Fruit fly (Drosophila melanogaster) whole organism, embryonic: ENCODE results near the gene Zn72D.

Experiments used
- ATbp ChIP-seq: fragments of 200-800 bp; sonication (Bioruptor generic); optimal IDR thresholded peaks from 2 replicates; lab custom pipeline; 2017; ENCODE audit warnings: missing biosample characterization, mild to moderate bottlenecking, missing genetic modification characterization, missing genetic modification reagents
- CG10431 ChIP-seq: fragments of 200-800 bp; sonication (Bioruptor generic); optimal IDR thresholded peaks from 3 replicates; lab custom pipeline; 2018; ENCODE audit warnings: missing biosample characterization, mild to moderate bottlenecking, missing genetic modification characterization
- CG10654 ChIP-seq: fragments of 200-800 bp; sonication (Bioruptor generic); optimal IDR thresholded peaks from 2 replicates; lab custom pipeline; 2016; ENCODE audit warnings: missing biosample characterization, missing genetic modification characterization
- CG10959 ChIP-seq: fragments of 200-800 bp; sonication (Bioruptor generic); IDR thresholded peaks from 2 replicates; pipeline ENCODE4 v1.3.6; 2022; ENCODE audit warnings: missing biosample characterization, missing genetic modification characterization
- CG11093 ChIP-seq: fragments of 200-800 bp; sonication (Bioruptor generic); IDR thresholded peaks from 3 replicates; pipeline ENCODE4 v1.3.6; 2022; ENCODE audit warnings: missing biosample characterization, missing genetic modification characterization
- CG11695 ChIP-seq: fragments of 200-800 bp; sonication (Bioruptor generic); IDR thresholded peaks from 3 replicates; pipeline ENCODE4 v1.3.6; 2022; ENCODE audit warnings: missing biosample characterization, missing genetic modification characterization
- CG12104 ChIP-seq: fragments of 200-800 bp; sonication (Bioruptor generic); optimal IDR thresholded peaks from 3 replicates; lab custom pipeline; 2016; ENCODE audit warnings: missing biosample characterization, missing genetic modification characterization
- CG1233 ChIP-seq: fragments of 200-800 bp; sonication (Bioruptor generic); optimal IDR thresholded peaks from 4 replicates; lab custom pipeline; 2018; ENCODE audit warnings: missing biosample characterization, mild to moderate bottlenecking, missing genetic modification characterization
- CG13287 ChIP-seq: fragments of 200-800 bp; sonication (Bioruptor generic); IDR thresholded peaks from 2 replicates; pipeline ENCODE4 v1.3.6; 2022; ENCODE audit warnings: missing biosample characterization, missing genetic modification characterization; ENCODE audit not compliant: partially characterized antibody
- CG13775 ChIP-seq: fragments of 200-800 bp; sonication (Bioruptor generic); optimal IDR thresholded peaks from 3 replicates; lab custom pipeline; 2017; ENCODE audit warnings: missing biosample characterization, mild to moderate bottlenecking, missing genetic modification characterization
- CG14860 ChIP-seq: fragments of 200-800 bp; sonication (Bioruptor generic); IDR thresholded peaks from 3 replicates; pipeline ENCODE4 v1.3.6; 2022; ENCODE audit warnings: missing biosample characterization, missing genetic modification characterization; ENCODE audit not compliant: partially characterized antibody
- CG15514 ChIP-seq: fragments of 200-800 bp; sonication (Bioruptor generic); optimal IDR thresholded peaks from 3 replicates; lab custom pipeline; 2017; ENCODE audit warnings: missing biosample characterization, missing genetic modification characterization, mild to moderate bottlenecking, moderate library complexity, missing genetic modification reagents
- CG17802 ChIP-seq: fragments of 200-800 bp; sonication (Bioruptor generic); optimal IDR thresholded peaks from 2 replicates; lab custom pipeline; 2018; ENCODE audit warnings: missing biosample characterization, mild to moderate bottlenecking, missing genetic modification characterization, moderate library complexity
- CG2116 ChIP-seq: fragments of 200-800 bp; sonication (Bioruptor generic); optimal IDR thresholded peaks from 3 replicates; lab custom pipeline; 2018; ENCODE audit warnings: missing biosample characterization, mild to moderate bottlenecking, missing genetic modification characterization
- CG2712 ChIP-seq: fragments of 200-800 bp; optimal IDR thresholded peaks from 3 replicates; lab custom pipeline; 2019; ENCODE audit warnings: missing biosample characterization, mild to moderate bottlenecking, missing genetic modification characterization, moderate library complexity
- CG2889 ChIP-seq: fragments of 200-800 bp; sonication (Bioruptor generic); IDR thresholded peaks from 3 replicates; pipeline ENCODE4 v1.3.6; 2022; ENCODE audit warnings: missing biosample characterization, missing genetic modification characterization
- CG32772 ChIP-seq: fragments of 200-800 bp; sonication (Bioruptor generic); IDR thresholded peaks from 2 replicates; pipeline ENCODE4 v1.3.6; 2022; ENCODE audit warnings: missing biosample characterization, missing genetic modification characterization
- CG3281 ChIP-seq: fragments of 200-800 bp; sonication (Bioruptor generic); optimal IDR thresholded peaks from 3 replicates; lab custom pipeline; 2017; ENCODE audit warnings: missing biosample characterization, mild to moderate bottlenecking, missing genetic modification characterization
- CG34376 ChIP-seq: fragments of 200-800 bp; sonication (Bioruptor generic); optimal IDR thresholded peaks from 2 replicates; lab custom pipeline; 2018; ENCODE audit warnings: missing biosample characterization, mild to moderate bottlenecking, missing genetic modification characterization
- CG8765 ChIP-seq: fragments of 200-800 bp; sonication (Bioruptor generic); IDR thresholded peaks from 2 replicates; pipeline ENCODE4 v1.3.6; 2022; ENCODE audit warnings: missing biosample characterization, missing genetic modification characterization
- CG9817 ChIP-seq: fragments of 200-800 bp; sonication (Bioruptor generic); optimal IDR thresholded peaks from 2 replicates; lab custom pipeline; 2018; ENCODE audit warnings: missing biosample characterization, mild to moderate bottlenecking, missing genetic modification characterization, moderate library complexity
- CG9876 ChIP-seq: fragments of 200-800 bp; sonication (Bioruptor generic); optimal IDR thresholded peaks from 2 replicates; lab custom pipeline; 2016; ENCODE audit warnings: missing biosample characterization, missing genetic modification characterization
- CTCF ChIP-seq: fragments of 200-800 bp; sonication (Bioruptor generic); optimal IDR thresholded peaks from 2 replicates; lab custom pipeline; 2017; ENCODE audit warnings: missing biosample characterization, mild to moderate bottlenecking, missing genetic modification characterization, moderate library complexity
- Camta ChIP-seq: fragments of 200-800 bp; sonication (Bioruptor generic); optimal IDR thresholded peaks from 2 replicates; lab custom pipeline; 2016; ENCODE audit warnings: missing biosample characterization, missing genetic modification characterization
- Chrac-16 ChIP-seq: fragments of 200-800 bp; sonication (Bioruptor generic); optimal IDR thresholded peaks from 3 replicates; lab custom pipeline; 2016; ENCODE audit warnings: missing biosample characterization, missing genetic modification characterization
- Doc3 ChIP-seq: fragments of 200-800 bp; sonication (Bioruptor generic); IDR thresholded peaks from 3 replicates; pipeline ENCODE4 v1.3.6; 2022; ENCODE audit warnings: missing biosample characterization, missing genetic modification characterization; ENCODE audit not compliant: partially characterized antibody
- HLH54F ChIP-seq: fragments of 200-800 bp; sonication (Bioruptor generic); optimal IDR thresholded peaks from 3 replicates; lab custom pipeline; 2016; ENCODE audit warnings: missing biosample characterization, missing genetic modification characterization
- HLHmδ ChIP-seq: fragments of 200-800 bp; sonication (Bioruptor generic); optimal IDR thresholded peaks from 2 replicates; lab custom pipeline; 2018; ENCODE audit warnings: missing biosample characterization, mild to moderate bottlenecking, missing genetic modification characterization, moderate library complexity
- Kr ChIP-seq: fragments of 200-800 bp; sonication (Bioruptor generic); optimal IDR thresholded peaks from 2 replicates; lab custom pipeline; 2017; ENCODE audit warnings: missing biosample characterization, mild to moderate bottlenecking, missing genetic modification characterization
- Max ChIP-seq: fragments of 200-800 bp; sonication (Bioruptor generic); optimal IDR thresholded peaks from 2 replicates; lab custom pipeline; 2016; ENCODE audit warnings: missing biosample characterization, mild to moderate bottlenecking, missing genetic modification characterization
- Med ChIP-seq: fragments of 200-800 bp; sonication (Bioruptor generic); peaks from one replicate; lab custom pipeline; 2016; ENCODE audit warnings: missing biosample characterization, missing genetic modification characterization, mild to moderate bottlenecking, inconsistent platforms, moderate library complexity
- NC2α ChIP-seq: fragments of 200-800 bp; sonication (Bioruptor generic); optimal IDR thresholded peaks from 2 replicates; lab custom pipeline; 2016; ENCODE audit warnings: missing biosample characterization, missing genetic modification characterization
- PHDP ChIP-seq: fragments of 200-800 bp; sonication (Bioruptor generic); optimal IDR thresholded peaks from 3 replicates; lab custom pipeline; 2018; ENCODE audit warnings: missing biosample characterization, mild to moderate bottlenecking, missing genetic modification characterization, moderate library complexity
- TFAM ChIP-seq: fragments of 200-800 bp; sonication (Bioruptor generic); optimal IDR thresholded peaks from 2 replicates; lab custom pipeline; 2017; ENCODE audit warnings: missing biosample characterization, missing genetic modification characterization, inconsistent platforms
- ci ChIP-seq: fragments of 200-800 bp; sonication (Bioruptor generic); IDR thresholded peaks from 3 replicates; pipeline ENCODE4 v1.3.6; 2022; ENCODE audit warnings: missing biosample characterization, missing genetic modification characterization
- crol ChIP-seq: fragments of 200-800 bp; sonication (Bioruptor generic); IDR thresholded peaks from 2 replicates; pipeline ENCODE4 v1.3.6; 2022; ENCODE audit warnings: missing biosample characterization, missing genetic modification characterization
- dpn ChIP-seq, 2 experiments: fragments of 200-800 bp; sonication (Bioruptor generic); optimal IDR thresholded peaks; 3 replicates each; lab custom pipeline; 2016; ENCODE audit warnings: missing biosample characterization in 2 of 2, missing genetic modification characterization in 2 of 2
- fd96Cb ChIP-seq: fragments of 200-800 bp; sonication (Bioruptor generic); optimal IDR thresholded peaks from 2 replicates; lab custom pipeline; 2018; ENCODE audit warnings: missing biosample characterization, mild to moderate bottlenecking, missing genetic modification characterization, moderate library complexity
- fru ChIP-seq: fragments of >200 bp; optimal IDR thresholded peaks from 2 replicates; lab custom pipeline; 2017
- grn ChIP-seq: fragments of 200-800 bp; sonication (Bioruptor generic); optimal IDR thresholded peaks from 3 replicates; lab custom pipeline; 2017; ENCODE audit warnings: missing biosample characterization, missing genetic modification characterization
- hb ChIP-seq: fragments of 200-800 bp; sonication (Bioruptor generic); IDR thresholded peaks from 3 replicates; pipeline ENCODE4 v1.3.6; 2022; ENCODE audit warnings: missing biosample characterization, missing genetic modification characterization; ENCODE audit not compliant: partially characterized antibody
- jigr1 ChIP-seq: fragments of 200-800 bp; sonication (Bioruptor generic); IDR thresholded peaks from 3 replicates; pipeline ENCODE4 v1.3.6; 2022; ENCODE audit warnings: missing biosample characterization, missing genetic modification characterization
- ken ChIP-seq: fragments of 200-800 bp; sonication (Bioruptor generic); IDR thresholded peaks from 3 replicates; pipeline ENCODE4 v1.3.6; 2022; ENCODE audit warnings: missing biosample characterization, missing genetic modification characterization
- klu ChIP-seq: fragments of 200-800 bp; sonication (Bioruptor generic); IDR thresholded peaks from 2 replicates; pipeline ENCODE4 v1.3.6; 2022; ENCODE audit warnings: missing biosample characterization, missing genetic modification characterization
- lbe ChIP-seq: fragments of 200-800 bp; sonication (Bioruptor generic); optimal IDR thresholded peaks from 2 replicates; lab custom pipeline; 2016; ENCODE audit warnings: missing biosample characterization, mild to moderate bottlenecking, missing genetic modification characterization
- luna ChIP-seq: fragments of 200-800 bp; sonication (Bioruptor generic); optimal IDR thresholded peaks from 2 replicates; lab custom pipeline; 2016; ENCODE audit warnings: missing biosample characterization, missing genetic modification characterization
- ro ChIP-seq: fragments of 200-800 bp; sonication (Bioruptor generic); IDR thresholded peaks from 2 replicates; pipeline ENCODE4 v1.3.6; 2022; ENCODE audit warnings: missing biosample characterization, missing genetic modification characterization
- trh ChIP-seq: fragments of 200-800 bp; sonication (Bioruptor generic); optimal IDR thresholded peaks from 2 replicates; lab custom pipeline; 2016; ENCODE audit warnings: missing biosample characterization, missing genetic modification characterization
- wek ChIP-seq: fragments of 200-800 bp; sonication (Bioruptor generic); optimal IDR thresholded peaks from 3 replicates; lab custom pipeline; 2018; ENCODE audit warnings: missing biosample characterization, mild to moderate bottlenecking, missing genetic modification characterization, moderate library complexity
- zfh1 ChIP-seq: fragments of 200-800 bp; sonication (Bioruptor generic); IDR thresholded peaks from 3 replicates; pipeline ENCODE4 v1.3.6; 2022; ENCODE audit warnings: missing biosample characterization, missing genetic modification characterization

Zn72D gene

dm6 chr3L:16113607-16114337 lies 1.3 kb upstream of the Zn72D start (continued):
- TF ChIP-seq CG9817 (peak; percentile 79), crol (GFP tag; lab: Robert Waterston, UW) (no peak), CG10959 (GFP tag; lab: Robert Waterston, UW) (0 out of 2 replicates have a peak, but pooled peaks have one; percentile 29), Kr (no peak), HLH54F (GFP tag; lab: Kevin White, UChicago) (peak; percentile 91), CG34376 (peak; percentile 88), CG8765 (GFP tag; lab: Robert Waterston, UW) (peak; percentile 54), fru (lab: Kevin White, UChicago) (no peak), ken (GFP tag; lab: Robert Waterston, UW) (peak; percentile 87), ci (GFP tag; lab: Robert Waterston, UW) (peak; percentile 87), Doc3 (GFP tag; lab: Robert Waterston, UW) (peak; percentile 48; the same call in 1 of the 3 replicates), CG3281 (GFP tag; lab: Kevin White, UChicago) (peak; percentile 87), luna (GFP tag; lab: Kevin White, UChicago) (peak; percentile 79), klu (GFP tag; lab: Robert Waterston, UW) (peak; percentile 55; the same call in 1 of the 2 replicates), hb (GFP tag; lab: Robert Waterston, UW) (no peak), CTCF (GFP tag; lab: Kevin White, UChicago) (no peak), Max (GFP tag; lab: Kevin White, UChicago) (peak; percentile 88), Chrac-16 (GFP tag; lab: Kevin White, UChicago) (peak; percentile 83), zfh1 (GFP tag; lab: Robert Waterston, UW) (peak; percentile 83), HLHmδ (GFP tag; lab: Kevin White, UChicago) (peak; percentile 46), CG13287 (GFP tag; lab: Robert Waterston, UW) (peak; percentile 79), CG9876 (GFP tag; lab: Kevin White, UChicago) (peak; percentile 50), Camta (GFP tag; lab: Kevin White, UChicago) (peak; percentile 87), CG14860 (GFP tag; lab: Robert Waterston, UW) (peak; percentile 32; the same call in 1 of the 3 replicates), ro (GFP tag; lab: Robert Waterston, UW) (no peak), CG1233 (peak; percentile 79), CG11695 (GFP tag; lab: Robert Waterston, UW) (no peak; the same call in 2 of the 3 replicates), CG12104 (GFP tag; lab: Kevin White, UChicago) (peak; percentile 89), CG2712 (tag; lab: Kevin White, UChicago) (peak; percentile 84), CG2889 (no peak), TFAM (GFP tag; lab: Kevin White, UChicago) (no peak), wek (GFP tag; lab: Kevin White, UChicago) (no peak), CG10654 (GFP tag; lab: Kevin White, UChicago) (peak; percentile 77), CG17802 (tag; lab: Kevin White, UChicago) (no peak), CG15514 (GFP tag; lab: Kevin White, UChicago) (peak; percentile 89), Med (GFP tag; lab: Kevin White, UChicago) (peak; percentile 98), ATbp (GFP tag; lab: Kevin White, UChicago) (no peak), fd96Cb (tag; lab: Kevin White, UChicago) (peak; percentile 69), CG32772 (GFP tag; lab: Robert Waterston, UW) (peak; percentile 80), lbe (GFP tag; lab: Kevin White, UChicago) (peak; percentile 94), CG2116 (peak; percentile 73), grn (GFP tag; lab: Kevin White, UChicago) (no peak), CG11093 (GFP tag; lab: Robert Waterston, UW) (peak; percentile 57; the same call in 1 of the 3 replicates), PHDP (tag; lab: Kevin White, UChicago) (peak; percentile 86), NC2α (GFP tag; lab: Kevin White, UChicago) (peak; percentile 37), jigr1 (GFP tag; lab: Robert Waterston, UW) (0 out of 3 replicates have a peak, but pooled peaks have one; percentile 36), trh (GFP tag; lab: Kevin White, UChicago) (peak; percentile 70), dpn (GFP tag; optimal IDR thresholded peaks at IDR 0.05; lab: Kevin White, UChicago) (peak; percentile 83 to 91), CG13775 (GFP tag; lab: Kevin White, UChicago) (peak; percentile 84), CG10431 (GFP tag; lab: Kevin White, UChicago) (peak; percentile 48)
